Worm (Caenorhabditis elegans) whole organism, mixed stage, embryonic: ENCODE results near the gene cest-5.1.

Experiments
- M03D4.4 ChIP-seq: sonication (generic microtip); optimal IDR thresholded peaks from 2 replicates; lab custom pipeline; 2017; ENCODE audit warnings: mild to moderate bottlenecking, missing genetic modification characterization, missing compliant biosample characterization
- bed-3 ChIP-seq: fragments of 200-800 bp; sonication (Bioruptor generic); optimal IDR thresholded peaks from 3 replicates; lab custom pipeline; 2018; ENCODE audit warnings: mild to moderate bottlenecking, missing genetic modification characterization, moderate library complexity, missing compliant biosample characterization
- blmp-1 ChIP-seq: fragments of 150-350 bp; optimal IDR thresholded peaks from 2 replicates; lab custom pipeline; 2014; ENCODE audit warnings: missing biosample characterization, missing genetic modification characterization
- ceh-39 ChIP-seq: fragments of 150-350 bp; optimal IDR thresholded peaks from 2 replicates; lab custom pipeline; 2014; ENCODE audit warnings: missing biosample characterization, missing genetic modification characterization
- ceh-43 ChIP-seq: fragments of 200-800 bp; sonication (Bioruptor generic); optimal IDR thresholded peaks from 2 replicates; lab custom pipeline; 2018; ENCODE audit warnings: mild to moderate bottlenecking, missing genetic modification characterization, moderate library complexity, missing compliant biosample characterization
- ceh-83 ChIP-seq: fragments of 200-800 bp; sonication (Bioruptor generic); optimal IDR thresholded peaks from 2 replicates; lab custom pipeline; 2018; ENCODE audit warnings: mild to moderate bottlenecking, missing genetic modification characterization, missing compliant biosample characterization
- ces-1 ChIP-seq: fragments of 150-350 bp; optimal IDR thresholded peaks from 2 replicates; lab custom pipeline; 2014; ENCODE audit warnings: missing biosample characterization, missing genetic modification reagents, missing genetic modification characterization
- cnd-1 ChIP-seq: fragments of 200-800 bp; sonication (Bioruptor generic); optimal IDR thresholded peaks from 2 replicates; lab custom pipeline; 2018; ENCODE audit warnings: mild to moderate bottlenecking, missing genetic modification characterization, missing compliant biosample characterization
- drap-1 ChIP-seq: fragments of 200-800 bp; sonication (Bioruptor generic); optimal IDR thresholded peaks from 3 replicates; lab custom pipeline; 2018; ENCODE audit warnings: mild to moderate bottlenecking, missing genetic modification characterization, missing compliant biosample characterization
- elt-1 ChIP-seq: sonication (generic microtip); optimal IDR thresholded peaks from 2 replicates; lab custom pipeline; 2017; ENCODE audit warnings: missing genetic modification characterization, mild to moderate bottlenecking, missing compliant biosample characterization, antibody characterized with exemption, moderate library complexity, borderline replicate concordance; ENCODE audit not compliant: insufficient read depth
- elt-3 ChIP-seq: fragments of 150-350 bp; optimal IDR thresholded peaks from 2 replicates; lab custom pipeline; 2014; ENCODE audit warnings: missing biosample characterization, missing genetic modification characterization
- flh-1 ChIP-seq: fragments of 200-800 bp; sonication (Bioruptor generic); optimal IDR thresholded peaks from 2 replicates; lab custom pipeline; 2018; ENCODE audit warnings: mild to moderate bottlenecking, missing genetic modification characterization, moderate library complexity, missing compliant biosample characterization
- ham-2 ChIP-seq: fragments of 200-800 bp; sonication (Bioruptor generic); optimal IDR thresholded peaks from 2 replicates; lab custom pipeline; 2018; ENCODE audit warnings: mild to moderate bottlenecking, missing genetic modification characterization, missing compliant biosample characterization
- hlh-1 ChIP-seq: fragments of 150-350 bp; optimal IDR thresholded peaks from 2 replicates; lab custom pipeline; 2014; ENCODE audit warnings: missing biosample characterization, missing genetic modification reagents, missing genetic modification characterization
- lin-13 ChIP-seq: fragments of 150-350 bp; optimal IDR thresholded peaks from 2 replicates; lab custom pipeline; 2014; ENCODE audit warnings: missing biosample characterization, missing genetic modification characterization
- lin-32 ChIP-seq: fragments of 200-800 bp; sonication (Bioruptor generic); optimal IDR thresholded peaks from 2 replicates; lab custom pipeline; 2018; ENCODE audit warnings: mild to moderate bottlenecking, missing genetic modification characterization, missing compliant biosample characterization
- lsy-2 ChIP-seq: fragments of 150-350 bp; optimal IDR thresholded peaks from 2 replicates; lab custom pipeline; 2014; ENCODE audit warnings: missing biosample characterization, missing genetic modification characterization
- mab-5 ChIP-seq: fragments of 150-350 bp; optimal IDR thresholded peaks from 2 replicates; lab custom pipeline; 2014; ENCODE audit warnings: missing biosample characterization, missing genetic modification characterization
- mep-1 ChIP-seq: fragments of 150-350 bp; optimal IDR thresholded peaks from 2 replicates; lab custom pipeline; 2017; ENCODE audit warnings: missing biosample characterization, missing genetic modification reagents, missing genetic modification characterization, inconsistent platforms
- mls-2 ChIP-seq: sonication (generic microtip); optimal IDR thresholded peaks from 2 replicates; lab custom pipeline; 2016; ENCODE audit warnings: mild to moderate bottlenecking, missing genetic modification characterization, moderate library complexity, missing compliant biosample characterization
- nhr-12 ChIP-seq: fragments of 150-350 bp; optimal IDR thresholded peaks from 2 replicates; lab custom pipeline; 2014; ENCODE audit warnings: missing biosample characterization, missing genetic modification characterization
- nhr-2 ChIP-seq: fragments of 150-350 bp; optimal IDR thresholded peaks from 2 replicates; lab custom pipeline; 2014; ENCODE audit warnings: missing biosample characterization, missing genetic modification characterization
- nhr-237 ChIP-seq: fragments of 150-350 bp; optimal IDR thresholded peaks from 2 replicates; lab custom pipeline; 2014; ENCODE audit warnings: missing biosample characterization, missing genetic modification characterization
- nhr-28 ChIP-seq: fragments of 150-350 bp; optimal IDR thresholded peaks from 2 replicates; lab custom pipeline; 2014; ENCODE audit warnings: missing biosample characterization, missing genetic modification characterization
- nhr-76 ChIP-seq: sonication (generic microtip); optimal IDR thresholded peaks from 2 replicates; lab custom pipeline; 2017; ENCODE audit warnings: missing biosample characterization, missing genetic modification characterization
- pha-4 ChIP-seq: fragments of 150-350 bp; optimal IDR thresholded peaks from 2 replicates; lab custom pipeline; 2018; ENCODE audit warnings: missing biosample characterization, missing genetic modification reagents, missing genetic modification characterization
- sem-2 ChIP-seq: fragments of 200-800 bp; sonication (Bioruptor generic); optimal IDR thresholded peaks from 2 replicates; lab custom pipeline; 2018; ENCODE audit warnings: mild to moderate bottlenecking, missing genetic modification characterization, missing compliant biosample characterization
- snpc-4 ChIP-seq: fragments of 150-350 bp; optimal IDR thresholded peaks from 2 replicates; lab custom pipeline; 2014; ENCODE audit warnings: missing biosample characterization, missing genetic modification characterization
- sptf-1 ChIP-seq: sonication (generic microtip); optimal IDR thresholded peaks from 2 replicates; lab custom pipeline; 2017; ENCODE audit warnings: mild to moderate bottlenecking, missing genetic modification characterization, moderate library complexity, missing compliant biosample characterization
- tbx-8 ChIP-seq: fragments of 200-800 bp; sonication (Bioruptor generic); optimal IDR thresholded peaks from 2 replicates; lab custom pipeline; 2018; ENCODE audit warnings: mild to moderate bottlenecking, missing genetic modification characterization, moderate library complexity, missing compliant biosample characterization
- unc-120 ChIP-seq: sonication (generic microtip); optimal IDR thresholded peaks from 2 replicates; lab custom pipeline; 2017; ENCODE audit warnings: missing genetic modification characterization, missing compliant biosample characterization; ENCODE audit not compliant: poor library complexity, severe bottlenecking
- unc-39 ChIP-seq: fragments of 150-350 bp; optimal IDR thresholded peaks from 2 replicates; lab custom pipeline; 2014; ENCODE audit warnings: missing biosample characterization, missing genetic modification characterization
- unc-62 ChIP-seq: fragments of 150-350 bp; optimal IDR thresholded peaks from 2 replicates; lab custom pipeline; 2014; ENCODE audit warnings: missing biosample characterization, missing genetic modification reagents, missing genetic modification characterization
- zip-8 ChIP-seq: fragments of 150-350 bp; optimal IDR thresholded peaks from 2 replicates; lab custom pipeline; 2014; ENCODE audit warnings: missing biosample characterization, missing genetic modification characterization
- ztf-11 ChIP-seq: fragments of 150-350 bp; optimal IDR thresholded peaks from 2 replicates; lab custom pipeline; 2014; ENCODE audit warnings: missing biosample characterization, missing genetic modification characterization

Gene cest-5.1

DNA sequence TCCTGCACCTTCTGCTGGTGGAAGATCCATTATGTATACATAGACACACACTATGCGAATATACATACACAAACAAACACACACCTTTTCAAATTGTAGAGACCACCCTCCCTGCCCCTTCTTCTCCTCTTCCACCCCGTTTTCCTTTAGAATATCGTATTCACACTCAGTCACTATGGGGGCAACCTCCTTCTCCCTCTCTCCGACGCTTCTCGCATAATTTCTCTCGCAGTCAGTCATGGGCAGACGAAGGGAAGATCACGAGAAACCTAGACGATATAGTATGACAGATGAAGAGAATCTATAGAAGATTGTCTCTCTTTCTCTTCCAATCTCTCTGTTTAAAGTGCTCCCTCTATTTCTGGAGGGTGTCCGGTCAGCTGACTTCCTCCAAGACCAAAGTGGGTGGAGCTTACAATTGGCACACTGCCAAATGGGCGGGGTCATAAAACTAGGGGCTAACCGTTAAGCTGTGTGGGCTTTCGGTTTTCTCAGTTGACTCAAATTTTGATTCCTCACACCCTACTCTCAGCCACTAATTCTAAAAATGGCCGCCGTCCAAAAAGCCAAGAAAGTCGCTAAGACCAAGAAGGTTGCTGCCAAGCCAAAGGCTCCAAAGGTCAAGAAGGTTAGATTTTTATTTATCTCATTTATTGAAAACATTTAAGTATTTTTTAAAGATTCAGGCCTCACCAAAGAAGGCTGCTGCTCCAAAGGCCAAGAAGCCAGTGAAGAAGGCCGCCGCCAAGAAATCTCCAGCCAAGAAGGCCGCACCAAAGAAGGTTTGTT is 14.5 kb upstream of the cest-5.1 start, which contains the start of gene hil-7:
Gene hil-7 (plus strand): TSS at position 446 of the 789 bp plus-strand sequence.
- TF ChIP-seq lin-13 (tag; lab: Kevin White, UChicago), result no peak
- no peak for TF ChIP-seq nhr-28
- no peak for TF ChIP-seq elt-1
- peak; percentile 90 for TF ChIP-seq hlh-1 (tag; lab: Kevin White, UChicago)
- no peak for TF ChIP-seq bed-3 (GFP tag; lab: Kevin White, UChicago)
- no peak for TF ChIP-seq snpc-4 (tag; lab: Kevin White, UChicago)
- peak; percentile 58 for TF ChIP-seq sptf-1
- peak; percentile 28 for TF ChIP-seq M03D4.4 (tag; lab: Kevin White, UChicago)
- TF ChIP-seq ceh-83 (GFP tag; lab: Kevin White, UChicago), result no peak
- peak; percentile 82 for TF ChIP-seq ztf-11
- no peak for TF ChIP-seq tbx-8 (GFP tag; lab: Kevin White, UChicago)
- TF ChIP-seq nhr-237 (tag; lab: Kevin White, UChicago), result peak; percentile 59
- TF ChIP-seq unc-62 (GFP tag; lab: Kevin White, UChicago), result peak; percentile 88
- TF ChIP-seq lsy-2 (tag; lab: Kevin White, UChicago), result peak; percentile 74
- no peak for TF ChIP-seq flh-1 (GFP tag; lab: Kevin White, UChicago)
- peak; percentile 73 for TF ChIP-seq mab-5 (tag; lab: Kevin White, UChicago)
- peak; percentile 79 for TF ChIP-seq unc-39 (tag; lab: Kevin White, UChicago)
- peak; percentile 7 for TF ChIP-seq lin-32 (GFP tag; lab: Kevin White, UChicago)
- TF ChIP-seq unc-120, result peak; percentile 100
- peak; percentile 34 for TF ChIP-seq ceh-43 (GFP tag; lab: Kevin White, UChicago)
- peak; percentile 58 for TF ChIP-seq cnd-1 (tag; lab: Kevin White, UChicago)
- TF ChIP-seq sem-2 (GFP tag; lab: Kevin White, UChicago), result no peak
- TF ChIP-seq elt-3 (tag; lab: Kevin White, UChicago), result no peak
- peak; percentile 44 for TF ChIP-seq mep-1 (tag; lab: Kevin White, UChicago)
- TF ChIP-seq nhr-2 (tag; lab: Kevin White, UChicago), result peak; percentile 21
- TF ChIP-seq drap-1, result peak; percentile 65
- TF ChIP-seq nhr-76 (tag; lab: Kevin White, UChicago), result no peak
- TF ChIP-seq zip-8 (tag; lab: Kevin White, UChicago), result no peak
- no peak for TF ChIP-seq nhr-12 (tag; lab: Kevin White, UChicago)
- TF ChIP-seq blmp-1 (tag; lab: Kevin White, UChicago), result peak; percentile 29
- peak; percentile 93 for TF ChIP-seq pha-4 (tag; lab: Kevin White, UChicago)
- peak; percentile 89 for TF ChIP-seq ces-1 (GFP tag; lab: Kevin White, UChicago)
- TF ChIP-seq ham-2 (GFP tag; lab: Kevin White, UChicago), result peak; percentile 96
- TF ChIP-seq ceh-39 (tag; lab: Kevin White, UChicago), result no peak
- TF ChIP-seq mls-2 (tag; lab: Kevin White, UChicago), result peak; percentile 79

DNA sequence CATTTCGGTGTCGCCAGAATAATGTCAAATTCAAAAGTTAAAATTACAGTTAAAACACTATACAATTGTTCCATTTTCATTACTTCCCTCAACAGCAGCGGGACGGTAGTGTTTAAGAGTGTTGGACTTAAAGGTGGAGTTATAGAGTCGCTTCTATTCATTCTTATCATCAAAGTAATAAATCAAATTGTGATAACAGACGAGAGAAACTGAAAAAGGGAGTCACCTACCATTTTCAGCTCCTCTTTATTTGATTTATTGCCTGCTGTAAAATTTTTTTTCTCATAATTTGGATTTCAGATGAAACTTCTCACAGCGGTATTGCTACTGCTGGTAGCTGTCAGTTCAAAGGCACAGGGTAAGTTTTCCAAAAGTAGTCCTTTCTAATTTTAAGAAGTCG is 8.3 kb upstream of the cest-5.1 start, which contains the start of gene C01B10.6:
Gene C01B10.6 (plus strand): TSS at position 301 of the 400 bp plus-strand sequence.
- no peak for TF ChIP-seq nhr-2 (tag; lab: Kevin White, UChicago)
- no peak for TF ChIP-seq lin-13 (tag; lab: Kevin White, UChicago)
- TF ChIP-seq unc-120, result no peak
- TF ChIP-seq ceh-43 (GFP tag; lab: Kevin White, UChicago), result no peak
- TF ChIP-seq nhr-12 (tag; lab: Kevin White, UChicago), result no peak
- TF ChIP-seq ham-2 (GFP tag; lab: Kevin White, UChicago), result no peak
- TF ChIP-seq unc-62 (GFP tag; lab: Kevin White, UChicago), result no peak
- no peak for TF ChIP-seq elt-3 (tag; lab: Kevin White, UChicago)
- TF ChIP-seq elt-1, result no peak
- TF ChIP-seq tbx-8 (GFP tag; lab: Kevin White, UChicago), result no peak
- TF ChIP-seq mep-1 (tag; lab: Kevin White, UChicago), result no peak
- no peak for TF ChIP-seq ztf-11
- TF ChIP-seq mab-5 (tag; lab: Kevin White, UChicago), result no peak
- TF ChIP-seq mls-2 (tag; lab: Kevin White, UChicago), result no peak
- TF ChIP-seq nhr-28, result no peak
- TF ChIP-seq, all 35 proteins: peak for 0
